Fruit fly (Drosophila melanogaster) whole organism, wandering third instar larva: ENCODE results near the gene Rai1.

Experiments used
- CG32264 ChIP-seq: fragments of 200-800 bp; sonication (Bioruptor generic); optimal IDR thresholded peaks from 2 replicates; lab custom pipeline; 2016; ENCODE audit warnings: missing biosample characterization, missing genetic modification characterization
- CG9705 ChIP-seq: fragments of 200-800 bp; sonication (Bioruptor generic); optimal IDR thresholded peaks from 2 replicates; lab custom pipeline; 2018; ENCODE audit warnings: missing biosample characterization, mild to moderate bottlenecking, missing genetic modification characterization
- CrebA ChIP-seq: fragments of 200-800 bp; sonication (Bioruptor generic); optimal IDR thresholded peaks from 2 replicates; lab custom pipeline; 2016; ENCODE audit warnings: missing biosample characterization, mild to moderate bottlenecking, missing genetic modification characterization, borderline replicate concordance
- Dif ChIP-seq: fragments of 200-275, 200-300 bp; sonication (Bioruptor generic); optimal IDR thresholded peaks from 2 replicates; lab custom pipeline; 2018; ENCODE audit warnings: missing biosample characterization, missing genetic modification characterization; ENCODE audit not compliant: partially characterized antibody
- HLH106 ChIP-seq: fragments of 200-800 bp; optimal IDR thresholded peaks from 3 replicates; lab custom pipeline; 2019; ENCODE audit warnings: missing biosample characterization, mild to moderate bottlenecking, missing genetic modification characterization, moderate library complexity
- Hnf4 ChIP-seq: fragments of 200-800 bp; sonication (Bioruptor generic); optimal IDR thresholded peaks from 2 replicates; lab custom pipeline; 2016; ENCODE audit warnings: missing biosample characterization, mild to moderate bottlenecking, missing genetic modification characterization
- Hr78 ChIP-seq: fragments of >200 bp; optimal IDR thresholded peaks from 2 replicates; lab custom pipeline; 2017; ENCODE audit warnings: missing biosample characterization, missing genetic modification characterization
- Myc ChIP-seq: fragments of >200 bp; optimal IDR thresholded peaks from 2 replicates; lab custom pipeline; 2017
- N ChIP-seq: fragments of >200 bp; optimal IDR thresholded peaks from 2 replicates; lab custom pipeline; 2018; ENCODE audit warnings: missing biosample characterization, missing external identifiers, missing genetic modification characterization
- OdsH ChIP-seq: fragments of 200-800 bp; sonication (Bioruptor generic); optimal IDR thresholded peaks from 2 replicates; lab custom pipeline; 2016; ENCODE audit warnings: missing biosample characterization, mild to moderate bottlenecking, missing genetic modification characterization
- Rel ChIP-seq, 2 experiments: fragments of 200-800 bp; sonication (Bioruptor generic) in 1 of 2; optimal IDR thresholded peaks; 2 replicates in 1 of 2; 3 replicates in 1 of 2; lab custom pipeline; 2016 to 2019; ENCODE audit warnings: mild to moderate bottlenecking in 2 of 2, missing biosample characterization in 2 of 2, missing genetic modification characterization in 2 of 2, moderate library complexity in 1 of 2
- Sp1 ChIP-seq: fragments of 200-800 bp; sonication (Bioruptor generic); optimal IDR thresholded peaks from 3 replicates; lab custom pipeline; 2019; ENCODE audit warnings: missing biosample characterization, mild to moderate bottlenecking, missing genetic modification characterization, moderate library complexity
- br ChIP-seq: fragments of 200-800 bp; sonication (Bioruptor generic); optimal IDR thresholded peaks from 2 replicates; lab custom pipeline; 2016; ENCODE audit warnings: missing biosample characterization, missing genetic modification characterization
- brk ChIP-seq: fragments of 200-800 bp; sonication (Bioruptor generic); optimal IDR thresholded peaks from 2 replicates; lab custom pipeline; 2016; ENCODE audit warnings: missing biosample characterization, mild to moderate bottlenecking, missing genetic modification characterization
- dl ChIP-seq, 2 experiments: fragments of 175-275, 200-275 bp in 1 of 2; fragments of 200-275 bp in 1 of 2; sonication (Bioruptor generic); optimal IDR thresholded peaks; lab custom pipeline; 2018; ENCODE audit warnings: mild to moderate bottlenecking in 2 of 2, missing biosample characterization in 2 of 2, missing genetic modification characterization in 2 of 2, moderate library complexity in 2 of 2; ENCODE audit not compliant: partially characterized antibody in 2 of 2, insufficient read depth in 1 of 2
- dsf ChIP-seq: sonication (Bioruptor generic); optimal IDR thresholded peaks from 2 replicates; lab custom pipeline; 2016; ENCODE audit warnings: missing biosample characterization, missing genetic modification characterization, borderline replicate concordance
- foxo ChIP-seq, 2 experiments: fragments of 200-800 bp; sonication (Bioruptor generic); optimal IDR thresholded peaks; 2 replicates in 1 of 2; 3 replicates in 1 of 2; lab custom pipeline; 2016 to 2017; ENCODE audit warnings: missing biosample characterization in 2 of 2, missing genetic modification characterization in 2 of 2
- lola ChIP-seq: fragments of >200 bp; optimal IDR thresholded peaks from 2 replicates; lab custom pipeline; 2017; ENCODE audit warnings: missing biosample characterization, missing genetic modification characterization
- psq ChIP-seq: fragments of 200-800 bp; sonication (Bioruptor generic); optimal IDR thresholded peaks from 3 replicates; lab custom pipeline; 2017; ENCODE audit warnings: missing biosample characterization, mild to moderate bottlenecking, missing genetic modification characterization, moderate library complexity
- rgr ChIP-seq: fragments of 200-800 bp; sonication (Bioruptor generic); optimal IDR thresholded peaks from 3 replicates; lab custom pipeline; 2016; ENCODE audit warnings: missing biosample characterization, mild to moderate bottlenecking, missing genetic modification characterization
- sage ChIP-seq: fragments of 200-800 bp; sonication (Bioruptor generic); optimal IDR thresholded peaks from 2 replicates; lab custom pipeline; 2016; ENCODE audit warnings: missing biosample characterization, mild to moderate bottlenecking, missing genetic modification characterization
- sv ChIP-seq: fragments of 200-800 bp; sonication (Bioruptor generic); optimal IDR thresholded peaks from 3 replicates; lab custom pipeline; 2016; ENCODE audit warnings: missing biosample characterization, missing genetic modification characterization
- usp ChIP-seq: fragments of >200 bp; optimal IDR thresholded peaks from 2 replicates; lab custom pipeline; 2017; ENCODE audit warnings: missing biosample characterization, missing genetic modification characterization
- woc ChIP-seq: sonication (Bioruptor generic); optimal IDR thresholded peaks from 2 replicates; lab custom pipeline; 2016; ENCODE audit warnings: missing biosample characterization, mild to moderate bottlenecking, missing genetic modification characterization

Gene Rai1

dm6 chrX:16757645-16758044 lies 45.5 kb downstream of the Rai1 start:
- no peak for TF ChIP-seq Hr78 (GFP tag; lab: Kevin White, UChicago)
- no peak for TF ChIP-seq dsf (GFP tag; lab: Kevin White, UChicago)
- TF ChIP-seq sage (GFP tag; lab: Kevin White, UChicago): no peak
- no peak for TF ChIP-seq lola (GFP tag; lab: Kevin White, UChicago)
- no peak for TF ChIP-seq psq (GFP tag; lab: Kevin White, UChicago)
- TF ChIP-seq Rel (GFP tag; optimal IDR thresholded peaks at IDR 0.05; lab: Kevin White, UChicago): no peak
- no peak for TF ChIP-seq Rel (tag; optimal IDR thresholded peaks at IDR 0.05; lab: Kevin White, UChicago)
- no peak for TF ChIP-seq dl (GFP tag; optimal IDR thresholded peaks at IDR 0.05; lab: Kevin White, UChicago; ENCODE audit: insufficient read depth in 1 of 2, partially characterized antibody in 2 of 2)
- TF ChIP-seq usp: no peak
- TF ChIP-seq CG9705 (GFP tag; lab: Kevin White, UChicago): no peak
- no peak for TF ChIP-seq woc (GFP tag; lab: Kevin White, UChicago)
- TF ChIP-seq OdsH (GFP tag; lab: Kevin White, UChicago): no peak
- no peak for TF ChIP-seq brk
- TF ChIP-seq br (GFP tag; lab: Kevin White, UChicago): no peak
- no peak for TF ChIP-seq CrebA (GFP tag; lab: Kevin White, UChicago)
- no peak for TF ChIP-seq Dif
- TF ChIP-seq Hnf4 (GFP tag; lab: Kevin White, UChicago): no peak

- TF ChIP-seq rgr (GFP tag; lab: Kevin White, UChicago): no peak
- no peak for TF ChIP-seq foxo (GFP tag; optimal IDR thresholded peaks at IDR 0.05; lab: Kevin White, UChicago)
- no peak for TF ChIP-seq Rel (GFP tag; optimal IDR thresholded peaks at IDR 0.05; lab: Kevin White, UChicago)
- TF ChIP-seq Rel (tag; optimal IDR thresholded peaks at IDR 0.05; lab: Kevin White, UChicago): no peak
- TF ChIP-seq Myc (lab: Kevin White, UChicago): no peak
- no peak for TF ChIP-seq sv (GFP tag; lab: Kevin White, UChicago)
- TF ChIP-seq N: no peak
- no peak for TF ChIP-seq CG32264 (GFP tag; lab: Kevin White, UChicago)
- TF ChIP-seq Sp1: no peak
- no peak for TF ChIP-seq HLH106 (tag; lab: Kevin White, UChicago)
- TF ChIP-seq usp: no peak
- TF ChIP-seq Hnf4 (GFP tag; lab: Kevin White, UChicago): no peak
- TF ChIP-seq, all 38 proteins: peak for 0
Observed at dm6 chrX:16753066-16753465, 50.1 kb downstream of the Rai1 start.
